Fruit fly (Drosophila melanogaster): ENCODE measurements around the gene CG1368.
A peak's percentile ranks its signal among the peaks of the same experiment; 100 is the strongest.

CG1368 gene

dm6 chrX:14149312-14149711 is 25.2 kb upstream of the CG1368 start (continued):
- peak; percentile 38 for TF ChIP-seq achi (GFP tag; optimal IDR thresholded peaks at IDR 0.05)
- TF ChIP-seq dac (GFP tag; optimal IDR thresholded peaks at IDR 0.05): peak; percentile 2
- TF ChIP-seq CG32006 (GFP tag; optimal IDR thresholded peaks at IDR 0.05): peak; percentile 67
- peak; percentile 7 for TF ChIP-seq Ets96B (tag; optimal IDR thresholded peaks at IDR 0.05)
- no peak for TF ChIP-seq vri (GFP tag; optimal IDR thresholded peaks at IDR 0.05)
- no peak for TF ChIP-seq CG6808 (GFP tag; optimal IDR thresholded peaks at IDR 0.05)
- TF ChIP-seq fd59A (GFP tag; optimal IDR thresholded peaks at IDR 0.05): peak; percentile 22
- TF ChIP-seq Eip75B (GFP tag; optimal IDR thresholded peaks at IDR 0.05): no peak
- TF ChIP-seq fkh (GFP tag; optimal IDR thresholded peaks at IDR 0.05): no peak
- peak; percentile 3 for TF ChIP-seq CG11762 (GFP tag; optimal IDR thresholded peaks at IDR 0.05; ENCODE audit: insufficient read depth)

- TF ChIP-seq CG11294 (GFP tag; IDR thresholded peaks at IDR 0.05): no peak
- no peak for TF ChIP-seq vri (GFP tag; optimal IDR thresholded peaks at IDR 0.05)
- no peak for TF ChIP-seq Ets21C (GFP tag; optimal IDR thresholded peaks at IDR 0.05)
- no peak for TF ChIP-seq topi (GFP tag; optimal IDR thresholded peaks at IDR 0.05)
- no peak for TF ChIP-seq CG6792 (GFP tag; optimal IDR thresholded peaks at IDR 0.05)
- TF ChIP-seq CG16779 (tag; optimal IDR thresholded peaks at IDR 0.05): no peak
- TF ChIP-seq eg (GFP tag; IDR thresholded peaks at IDR 0.05): no peak
- TF ChIP-seq CG10631 (GFP tag; optimal IDR thresholded peaks at IDR 0.05): no peak
- no peak for TF ChIP-seq CG1621 (tag; optimal IDR thresholded peaks at IDR 0.05)
- TF ChIP-seq CG6163 (GFP tag; IDR thresholded peaks at IDR 0.05): no peak
- no peak for TF ChIP-seq fd59A (GFP tag; optimal IDR thresholded peaks at IDR 0.05)
- no peak for TF ChIP-seq achi (GFP tag; optimal IDR thresholded peaks at IDR 0.05)
- no peak for TF ChIP-seq Hr39 (GFP tag; optimal IDR thresholded peaks at IDR 0.05)
- TF ChIP-seq Gug (GFP tag; IDR thresholded peaks at IDR 0.05): no peak
- TF ChIP-seq fd85E (GFP tag; optimal IDR thresholded peaks at IDR 0.05): no peak
- TF ChIP-seq CG34406 (GFP tag; optimal IDR thresholded peaks at IDR 0.05): no peak
- no peak for TF ChIP-seq salr (GFP tag; optimal IDR thresholded peaks at IDR 0.05)
- no peak for TF ChIP-seq acj6 (GFP tag; optimal IDR thresholded peaks at IDR 0.05)
- no peak for TF ChIP-seq CG15336 (GFP tag; IDR thresholded peaks at IDR 0.05)
These were observed 22.6 kb upstream of the CG1368 start, which contains the start of gene CG12479 for dm6 chrX:14151906-14152305. Gene CG12479 (minus strand): TSS chrX:14152006.

- TF ChIP-seq Blimp-1 (GFP tag; optimal IDR thresholded peaks at IDR 0.05): no peak
- peak in 1 of 2 experiments; percentile 28 for TF ChIP-seq salr (GFP tag; optimal IDR thresholded peaks at IDR 0.05)
- peak; percentile 32 for TF ChIP-seq fd59A (GFP tag; optimal IDR thresholded peaks at IDR 0.05)
- TF ChIP-seq pdm3 (GFP tag; optimal IDR thresholded peaks at IDR 0.05): no peak
- no peak for TF ChIP-seq CG34406 (GFP tag; optimal IDR thresholded peaks at IDR 0.05)
- no peak for TF ChIP-seq CG8119 (GFP tag; IDR thresholded peaks at IDR 0.05)
- TF ChIP-seq CG3032 (tag; optimal IDR thresholded peaks at IDR 0.05): peak; percentile 20
- TF ChIP-seq CG6808 (GFP tag; optimal IDR thresholded peaks at IDR 0.05): peak; percentile 28
- no peak for TF ChIP-seq CG6792 (GFP tag; optimal IDR thresholded peaks at IDR 0.05)
- TF ChIP-seq dac (GFP tag; optimal IDR thresholded peaks at IDR 0.05): no peak
- TF ChIP-seq cyc (GFP tag; optimal IDR thresholded peaks at IDR 0.05): no peak
- peak; percentile 35 for TF ChIP-seq spab (GFP tag; optimal IDR thresholded peaks at IDR 0.05)
- peak; percentile 31 for TF ChIP-seq acj6 (GFP tag; optimal IDR thresholded peaks at IDR 0.05)
- TF ChIP-seq CG8319 (GFP tag; optimal IDR thresholded peaks at IDR 0.05): no peak
- TF ChIP-seq CG11902 (GFP tag; optimal IDR thresholded peaks at IDR 0.05): no peak
- no peak for TF ChIP-seq Sox14 (GFP tag; optimal IDR thresholded peaks at IDR 0.05)
- no peak for TF ChIP-seq Met (GFP tag; optimal IDR thresholded peaks at IDR 0.05)
- TF ChIP-seq Hr4 (GFP tag; optimal IDR thresholded peaks at IDR 0.05): peak; percentile 17
- peak in 1 of 2 experiments; percentile 4 for TF ChIP-seq ss (GFP tag; optimal IDR thresholded peaks at IDR 0.05)
- peak; percentile 13 for TF ChIP-seq CG32006 (GFP tag; optimal IDR thresholded peaks at IDR 0.05)
- no peak for TF ChIP-seq net (GFP tag; optimal IDR thresholded peaks at IDR 0.05)
- no peak for TF ChIP-seq esn (GFP tag; optimal IDR thresholded peaks at IDR 0.05)
- no peak for TF ChIP-seq CG15336 (GFP tag; IDR thresholded peaks at IDR 0.05)
- TF ChIP-seq fkh (GFP tag; optimal IDR thresholded peaks at IDR 0.05): no peak
- no peak for TF ChIP-seq Sox15 (GFP tag; optimal IDR thresholded peaks at IDR 0.05)
- TF ChIP-seq CG11762 (GFP tag; optimal IDR thresholded peaks at IDR 0.05; ENCODE audit: insufficient read depth): no peak
- TF ChIP-seq CG6276 (GFP tag; optimal IDR thresholded peaks at IDR 0.05): no peak
- no peak for TF ChIP-seq CG10631 (GFP tag; optimal IDR thresholded peaks at IDR 0.05)
- peak; percentile 28 for TF ChIP-seq Ets96B (tag; optimal IDR thresholded peaks at IDR 0.05)
- peak; percentile 78 for TF ChIP-seq Eip78C (GFP tag)
- peak; percentile 15 for TF ChIP-seq CG10669 (GFP tag; optimal IDR thresholded peaks at IDR 0.05)
- TF ChIP-seq Eip93F (GFP tag; optimal IDR thresholded peaks at IDR 0.05): no peak
- no peak for TF ChIP-seq CG4318 (GFP tag; optimal IDR thresholded peaks at IDR 0.05)
- TF ChIP-seq svp (GFP tag): peak; percentile 39
- TF ChIP-seq Eip75B (GFP tag; optimal IDR thresholded peaks at IDR 0.05): no peak
These were observed 20.9 kb upstream of the CG1368 start for dm6 chrX:14153689-14154088.
